Worm (Caenorhabditis elegans): Measurements from ENCODE around the gene sec-22.

The sec-22 gene

ce11 chrX:1035039-1035598 is at the start of gene sec-22, which contains the start of gene stau-1 (continued):
- peak; percentile 66 for TF ChIP-seq hmg-1.1 (GFP tag; IDR thresholded peaks at IDR 0.05)
- TF ChIP-seq ceh-82 (tag; optimal IDR thresholded peaks at IDR 0.05) = no peak

ce11 chrX:986463-986862 is 48.9 kb upstream of the sec-22 start:
- TF ChIP-seq nhr-11 (tag; optimal IDR thresholded peaks at IDR 0.05) (no peak), hlh-30 (tag; optimal IDR thresholded peaks at IDR 0.05; ENCODE audit: insufficient read depth) (no peak), nhr-102 (tag; optimal IDR thresholded peaks at IDR 0.05) (peak; percentile 12), unc-62 (GFP tag; optimal IDR thresholded peaks at IDR 0.05 in 1 of 2) (peak in 1 of 2 experiments; percentile 42), unc-62 (tag; optimal IDR thresholded peaks at IDR 0.05) (no peak), spr-3 (GFP tag; optimal IDR thresholded peaks at IDR 0.05) (no peak), R02D3.7 (tag; optimal IDR thresholded peaks at IDR 0.05) (no peak), madf-9 (GFP tag; conservative IDR thresholded peaks at IDR 0.05) (0 out of 2 replicates have a peak, but pooled peaks have one; percentile 6), set-16 (GFP tag; IDR thresholded peaks at IDR 0.05) (peak; percentile 89), D1046.2 (GFP tag; IDR thresholded peaks at IDR 0.05) (0 out of 2 replicates have a peak, but pooled peaks have one; percentile 38), madf-5 (GFP tag; IDR thresholded peaks at IDR 0.05) (no peak), php-3 (GFP tag; IDR thresholded peaks at IDR 0.05) (no peak)

- no peak for TF ChIP-seq Y105C5A.15 (GFP tag; IDR thresholded peaks at IDR 0.05)
- no peak for TF ChIP-seq nhr-77 (tag; optimal IDR thresholded peaks at IDR 0.05)
- no peak for TF ChIP-seq madf-5 (GFP tag; IDR thresholded peaks at IDR 0.05)
- TF ChIP-seq T26A8.4 (GFP tag; IDR thresholded peaks at IDR 0.05) = no peak
- no peak for TF ChIP-seq nhr-48 (tag; optimal IDR thresholded peaks at IDR 0.05)
- TF ChIP-seq zag-1 (tag; optimal IDR thresholded peaks at IDR 0.05) = no peak
- no peak for TF ChIP-seq lsy-2 (tag; optimal IDR thresholded peaks at IDR 0.05)
- no peak for TF ChIP-seq ctbp-1 (GFP tag; IDR thresholded peaks at IDR 0.05)
- no peak for TF ChIP-seq ceh-20 (GFP tag; IDR thresholded peaks at IDR 0.05)
- TF ChIP-seq cey-2 (tag; optimal IDR thresholded peaks at IDR 0.05; ENCODE audit: borderline replicate concordance, insufficient read depth) = no peak
- TF ChIP-seq skn-1 (tag; optimal IDR thresholded peaks at IDR 0.05) = no peak
- TF ChIP-seq nhr-76 (tag; optimal IDR thresholded peaks at IDR 0.05) = no peak
- no peak for TF ChIP-seq D1046.2 (GFP tag; IDR thresholded peaks at IDR 0.05)
- no peak for TF ChIP-seq ceh-32 (tag; optimal IDR thresholded peaks at IDR 0.05; ENCODE audit: poor library complexity)
- TF ChIP-seq nhr-102 (tag; optimal IDR thresholded peaks at IDR 0.05) = no peak
- no peak for TF ChIP-seq fos-1 (tag; optimal IDR thresholded peaks at IDR 0.05)
- TF ChIP-seq F10B5.3 (tag; optimal IDR thresholded peaks at IDR 0.05) = no peak
Observed at ce11 chrX:991274-991673, 44.1 kb upstream of the sec-22 start, which contains the start of the genes C09E10.3 and dgk-1. Gene C09E10.3, minus strand, starts transcription at chrX:991374. Gene dgk-1, minus strand, starts transcription at chrX:991456.

- peak; percentile 82 for TF ChIP-seq F37D6.2 (tag; optimal IDR thresholded peaks at IDR 0.05)
- 0 out of 2 replicates have a peak, but pooled peaks have one; percentile 12 for TF ChIP-seq daf-19 (GFP tag; conservative IDR thresholded peaks at IDR 0.05)
- TF ChIP-seq tra-1 (GFP tag; IDR thresholded peaks at IDR 0.05) = no peak
- TF ChIP-seq nhr-10 (tag; optimal IDR thresholded peaks at IDR 0.05) = no peak
- peak; percentile 30 for TF ChIP-seq ceh-32 (tag; optimal IDR thresholded peaks at IDR 0.05; ENCODE audit: poor library complexity)
- no peak for TF ChIP-seq zfp-2 (tag; optimal IDR thresholded peaks at IDR 0.05)
- TF ChIP-seq rbr-2 (tag; optimal IDR thresholded peaks at IDR 0.05) = peak; percentile 88
- TF ChIP-seq unc-39 (tag; optimal IDR thresholded peaks at IDR 0.05) = no peak
- no peak for TF ChIP-seq daf-12 (tag; optimal IDR thresholded peaks at IDR 0.05)
- no peak for TF ChIP-seq lin-13 (GFP tag; optimal IDR thresholded peaks at IDR 0.05)
- TF ChIP-seq nhr-76 (tag; optimal IDR thresholded peaks at IDR 0.05) = no peak
- peak in 1 of 2 experiments; percentile 14 for TF ChIP-seq daf-16 (GFP tag; optimal IDR thresholded peaks at IDR 0.05)
- TF ChIP-seq daf-16 (tag; optimal IDR thresholded peaks at IDR 0.05) = no peak
- TF ChIP-seq dmd-8 (GFP tag; IDR thresholded peaks at IDR 0.05) = no peak
- TF ChIP-seq lim-7 (GFP tag; IDR thresholded peaks at IDR 0.05) = no peak
- no peak for TF ChIP-seq ces-1 (GFP tag; optimal IDR thresholded peaks at IDR 0.05)
- TF ChIP-seq snpc-4 (tag; optimal IDR thresholded peaks at IDR 0.05) = no peak
- peak; percentile 83 for TF ChIP-seq aha-1 (tag)
- TF ChIP-seq mep-1 (tag; optimal IDR thresholded peaks at IDR 0.05) = peak; percentile 63
- no peak for TF ChIP-seq mxl-3 (GFP tag; optimal IDR thresholded peaks at IDR 0.05)
Observed at ce11 chrX:992650-993403, 42.5 kb upstream of the sec-22 start.

All from whole organism, L4 larva.